Worm (Caenorhabditis elegans): Measurements from ENCODE around the gene srt-3.

- no peak for TF ChIP-seq unc-62 (GFP tag; optimal IDR thresholded peaks at IDR 0.05)
- TF ChIP-seq unc-39 (tag; optimal IDR thresholded peaks at IDR 0.05): no peak
- TF ChIP-seq skn-1 (tag; optimal IDR thresholded peaks at IDR 0.05): no peak
- no peak for TF ChIP-seq elt-2 (tag; optimal IDR thresholded peaks at IDR 0.05)
- no peak for TF ChIP-seq fkh-2 (tag; optimal IDR thresholded peaks at IDR 0.05)
- no peak for TF ChIP-seq pha-4 (tag; optimal IDR thresholded peaks at IDR 0.05)
- TF ChIP-seq daf-12 (tag; optimal IDR thresholded peaks at IDR 0.05): no peak
- no peak for TF ChIP-seq nhr-28 (tag; optimal IDR thresholded peaks at IDR 0.05)
Measured at ce11 chrV:4303793-4304192, 43.8 kb upstream of the srt-3 start.

Measured in whole organism, L3 larva.